Fruit fly (Drosophila melanogaster): ENCODE results near the gene CG14257.

CG14257 gene

DNA sequence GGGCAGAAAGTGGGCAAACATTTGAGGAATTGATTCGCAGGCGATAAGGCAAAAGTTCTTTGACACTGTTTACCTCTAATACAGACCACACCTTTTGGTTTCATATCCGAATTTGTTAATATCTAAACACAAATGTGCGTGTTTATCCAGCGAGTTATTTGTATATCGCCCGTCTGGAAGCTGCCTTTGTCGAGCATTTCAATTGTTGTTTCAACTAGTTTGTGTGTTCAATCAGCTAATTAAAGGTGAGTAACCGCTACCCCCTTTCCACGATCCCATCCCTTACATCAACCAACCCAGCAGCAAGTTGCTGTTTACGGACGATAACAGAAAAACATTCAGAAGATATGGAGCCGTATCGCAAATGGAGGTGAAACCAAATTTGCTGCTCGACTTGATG lies 55.7 kb downstream of the CG14257 start (continued):
- TF ChIP-seq MESR4 (GFP tag; optimal IDR thresholded peaks at IDR 0.05), result no peak
- TF ChIP-seq Gsc (GFP tag; IDR thresholded peaks at IDR 0.05), result no peak
- no peak for TF ChIP-seq CG12236 (GFP tag; optimal IDR thresholded peaks at IDR 0.05)
- peak; percentile 34 for TF ChIP-seq CG7556 (GFP tag; optimal IDR thresholded peaks at IDR 0.05)
- no peak for TF ChIP-seq CG16813 (GFP tag; IDR thresholded peaks at IDR 0.05; ENCODE audit: partially characterized antibody)
- no peak for TF ChIP-seq CG4424 (GFP tag; optimal IDR thresholded peaks at IDR 0.05)
- no peak for TF ChIP-seq CG8478 (optimal IDR thresholded peaks at IDR 0.05)
- peak; percentile 95 for TF ChIP-seq Med (GFP tag)
- no peak for TF ChIP-seq fd96Cb (tag; optimal IDR thresholded peaks at IDR 0.05)
- no peak for TF ChIP-seq CG8388 (GFP tag; optimal IDR thresholded peaks at IDR 0.05)
- TF ChIP-seq Taf1 (GFP tag; IDR thresholded peaks at IDR 0.05), result peak; percentile 42; the same call in 1 of the 2 replicates
- no peak for TF ChIP-seq GATAe (GFP tag; conservative IDR thresholded peaks at IDR 0.05)
- TF ChIP-seq sob (GFP tag; IDR thresholded peaks at IDR 0.05), result peak; percentile 47; the same call in 1 of the 2 replicates
- peak; percentile 43 for TF ChIP-seq CG18619 (GFP tag; optimal IDR thresholded peaks at IDR 0.05)
- TF ChIP-seq gcm (GFP tag; optimal IDR thresholded peaks at IDR 0.05), result no peak
- 0 out of 2 replicates have a peak, but pooled peaks have one; percentile 20 for TF ChIP-seq Lim3 (GFP tag; IDR thresholded peaks at IDR 0.05)
- peak; percentile 2 for TF ChIP-seq Sry-δ (GFP tag; optimal IDR thresholded peaks at IDR 0.05)
- no peak for TF ChIP-seq ham (GFP tag; IDR thresholded peaks at IDR 0.05)
- TF ChIP-seq CG3847 (GFP tag; IDR thresholded peaks at IDR 0.05), result no peak
- peak; percentile 52 for TF ChIP-seq scrt (GFP tag; optimal IDR thresholded peaks at IDR 0.05)
- peak; percentile 11 for TF ChIP-seq CG9876 (GFP tag; optimal IDR thresholded peaks at IDR 0.05)
- TF ChIP-seq oc (tag; optimal IDR thresholded peaks at IDR 0.05), result no peak
- TF ChIP-seq Mrtf (GFP tag; IDR thresholded peaks at IDR 0.05), result 0 out of 3 replicates have a peak, but pooled peaks have one; percentile 29
- TF ChIP-seq CG15269 (tag; optimal IDR thresholded peaks at IDR 0.05), result peak; percentile 7
- TF ChIP-seq Fer1 (GFP tag; optimal IDR thresholded peaks at IDR 0.05), result peak; percentile 78
- peak; percentile 28 for TF ChIP-seq bab2 (GFP tag; optimal IDR thresholded peaks at IDR 0.05)
- TF ChIP-seq p53 (GFP tag; optimal IDR thresholded peaks at IDR 0.05), result no peak
- no peak for TF ChIP-seq tll (GFP tag; optimal IDR thresholded peaks at IDR 0.05)
- no peak for TF ChIP-seq gsb (GFP tag; IDR thresholded peaks at IDR 0.05)
- TF ChIP-seq Neu2 (GFP tag; optimal IDR thresholded peaks at IDR 0.05; ENCODE audit: borderline replicate concordance), result no peak
- TF ChIP-seq CG32772 (GFP tag; IDR thresholded peaks at IDR 0.05), result no peak
- TF ChIP-seq CG10959 (GFP tag; IDR thresholded peaks at IDR 0.05), result no peak
- TF ChIP-seq HLH3B (GFP tag; IDR thresholded peaks at IDR 0.05), result peak; percentile 31; the same call in 1 of the 2 replicates
- no peak for TF ChIP-seq Opbp (GFP tag; IDR thresholded peaks at IDR 0.05; ENCODE audit: partially characterized antibody)
- peak; percentile 56 for TF ChIP-seq Dip3 (GFP tag; optimal IDR thresholded peaks at IDR 0.05)
- no peak for TF ChIP-seq CG1832 (GFP tag; optimal IDR thresholded peaks at IDR 0.05)
- TF ChIP-seq CG10274 (GFP tag; optimal IDR thresholded peaks at IDR 0.05), result peak; percentile 25
- TF ChIP-seq ftz-f1 (GFP tag; optimal IDR thresholded peaks at IDR 0.05), result no peak
- TF ChIP-seq Lpt (GFP tag; optimal IDR thresholded peaks at IDR 0.05), result no peak
- TF ChIP-seq fru (optimal IDR thresholded peaks at IDR 0.05), result no peak
- peak; percentile 61 for TF ChIP-seq fd3F (GFP tag; optimal IDR thresholded peaks at IDR 0.05)
- no peak for TF ChIP-seq ac (GFP tag; optimal IDR thresholded peaks at IDR 0.05)
- no peak for TF ChIP-seq cas (GFP tag; IDR thresholded peaks at IDR 0.05)
- no peak for TF ChIP-seq CG4360 (GFP tag; IDR thresholded peaks at IDR 0.05)
- TF ChIP-seq CG18011 (GFP tag; optimal IDR thresholded peaks at IDR 0.05), result peak; percentile 24
- peak; percentile 33 for TF ChIP-seq shn (GFP tag; optimal IDR thresholded peaks at IDR 0.05)
- no peak for TF ChIP-seq CG14441 (GFP tag; IDR thresholded peaks at IDR 0.05)
- TF ChIP-seq ken (GFP tag; IDR thresholded peaks at IDR 0.05), result no peak
- no peak for TF ChIP-seq B-H1 (GFP tag; IDR thresholded peaks at IDR 0.05)
- peak; percentile 27 for TF ChIP-seq CG6854 (GFP tag; optimal IDR thresholded peaks at IDR 0.05)
- TF ChIP-seq unc-4 (GFP tag; IDR thresholded peaks at IDR 0.05; ENCODE audit: partially characterized antibody), result no peak
- TF ChIP-seq CG31388 (GFP tag; optimal IDR thresholded peaks at IDR 0.05), result no peak

Data from whole organism, embryonic.